Worm (Caenorhabditis elegans) whole organism, L3 larva: ENCODE results near the gene R09H10.1.

Experiments used
- egl-27 ChIP-seq: sonication (generic microtip); optimal IDR thresholded peaks from 4 replicates; lab custom pipeline; 2017; ENCODE audit warnings: missing biosample characterization, missing genetic modification reagents, missing genetic modification characterization
- elt-2 ChIP-seq: sonication (generic microtip); optimal IDR thresholded peaks from 2 replicates; lab custom pipeline; 2016; ENCODE audit warnings: missing genetic modification reagents, mild to moderate bottlenecking, missing genetic modification characterization, missing compliant biosample characterization
- mdl-1 ChIP-seq: fragments of 150-350 bp; optimal IDR thresholded peaks from 2 replicates; lab custom pipeline; 2014; ENCODE audit warnings: missing biosample characterization, missing genetic modification characterization

DNA sequence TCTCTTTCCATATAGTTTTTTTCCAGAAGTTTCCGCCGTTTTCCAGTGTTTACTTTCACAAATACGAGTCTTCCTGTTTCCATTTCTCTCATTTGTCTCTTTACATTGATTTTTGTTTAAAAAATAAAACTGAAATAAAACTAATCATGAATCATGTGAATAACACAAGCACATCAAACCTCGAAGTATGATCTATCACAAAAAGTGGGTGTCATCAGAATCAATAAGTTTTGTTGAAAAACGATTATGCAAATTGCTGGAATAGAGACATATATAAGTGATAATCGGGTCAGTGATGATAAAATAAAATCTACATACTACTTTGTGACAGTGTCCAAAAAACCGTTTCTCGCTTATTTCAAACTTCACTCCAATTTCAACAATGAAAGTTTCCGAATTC is 20.7 kb downstream of the R09H10.1 start, which contains the start of gene R09H10.7:
- TF ChIP-seq elt-2 (tag; lab: Kevin White, UChicago) (no peak), mdl-1 (tag; lab: Kevin White, UChicago) (no peak), egl-27 (tag; lab: Kevin White, UChicago) (no peak)
